Fruit fly (Drosophila melanogaster): ENCODE data around the gene CG5510.

DNA sequence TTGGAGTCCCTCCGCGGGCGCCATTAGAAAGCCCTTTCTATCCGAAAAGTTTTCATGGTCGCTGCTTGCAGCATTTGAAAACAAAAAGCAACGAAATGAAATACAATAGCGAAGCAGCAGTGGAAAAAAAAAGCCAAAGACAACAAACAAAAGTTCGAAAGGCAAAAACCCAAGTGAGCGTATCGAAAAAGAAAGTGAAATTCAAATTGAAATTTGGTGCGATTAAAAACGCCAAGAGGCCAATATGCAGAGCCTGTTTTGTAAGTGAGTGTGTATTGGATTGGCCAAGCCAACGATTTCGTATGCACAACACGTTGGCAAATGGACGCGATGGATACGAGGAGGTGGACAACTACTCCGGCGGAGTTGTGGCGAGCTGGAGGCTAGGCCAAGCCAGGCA, 33.4 kb upstream of the CG5510 start:
- TF ChIP-seq Myc (optimal IDR thresholded peaks at IDR 0.05) (no peak), Sin3A (optimal IDR thresholded peaks at IDR 0.05) (no peak), psq (optimal IDR thresholded peaks at IDR 0.05) (no peak), insv (optimal IDR thresholded peaks at IDR 0.05) (no peak), ttk (optimal IDR thresholded peaks at IDR 0.05) (no peak)
